Worm (Caenorhabditis elegans): ENCODE data around the gene catp-3.

DNA sequence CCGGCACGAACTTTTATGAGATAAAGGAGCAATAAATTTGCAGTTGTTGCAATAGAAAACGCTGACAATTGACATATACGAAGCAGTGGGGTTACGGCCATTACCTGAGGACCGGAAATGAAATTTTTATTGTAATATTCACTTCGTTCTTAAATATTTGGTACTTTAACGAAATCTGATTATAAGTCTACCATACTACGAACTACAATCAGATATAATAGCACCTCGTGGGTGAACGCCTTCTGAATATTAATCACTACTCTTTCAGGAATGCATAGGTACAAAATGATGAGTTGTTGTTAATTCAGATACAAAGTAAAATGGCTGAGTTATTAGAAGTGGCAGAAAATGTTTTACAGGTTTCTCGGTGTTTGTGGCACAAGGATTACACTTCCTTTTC lies 16.6 kb downstream of the catp-3 start, which contains the start of gene str-129:
- TF ChIP-seq nhr-237 (tag; optimal IDR thresholded peaks at IDR 0.05) (no peak), dpl-1 (GFP tag; optimal IDR thresholded peaks at IDR 0.05) (no peak), lin-13 (GFP tag; optimal IDR thresholded peaks at IDR 0.05) (no peak), unc-62 (GFP tag; optimal IDR thresholded peaks at IDR 0.05 in 1 of 2) (no peak), unc-62 (tag; optimal IDR thresholded peaks at IDR 0.05) (no peak), pqm-1 (tag; optimal IDR thresholded peaks at IDR 0.05) (no peak), F49E8.2 (tag; optimal IDR thresholded peaks at IDR 0.05; ENCODE audit: borderline replicate concordance) (no peak), madf-5 (GFP tag; IDR thresholded peaks at IDR 0.05) (no peak), lir-3 (tag; optimal IDR thresholded peaks at IDR 0.05) (no peak), duxl-1 (tag; optimal IDR thresholded peaks at IDR 0.05; ENCODE audit: poor library complexity) (no peak), nhr-77 (tag; optimal IDR thresholded peaks at IDR 0.05) (no peak)
